Worm (Caenorhabditis elegans) whole organism, early embryonic: ENCODE measurements around the gene clec-181.

Experiments
- ama-1 ChIP-seq: fragments of 150-350 bp; optimal IDR thresholded peaks from 2 replicates; lab custom pipeline; 2014
- ets-7 ChIP-seq: sonication (generic microtip); optimal IDR thresholded peaks from 2 replicates; lab custom pipeline; 2016; ENCODE audit warnings: missing genotype, missing genetic modification characterization, missing compliant biosample characterization
- tbx-11 ChIP-seq: fragments of 200-800 bp; sonication (Bioruptor generic); IDR thresholded peaks from 2 replicates; pipeline ENCODE4 v1.3.6; 2022; ENCODE audit warnings: missing genetic modification characterization, missing compliant biosample characterization

ce11 chrIV:8570719-8571118 lies 25.1 kb upstream of the clec-181 start:
- TF ChIP-seq ama-1 (lab: Kevin White, UChicago) (no peak), tbx-11 (GFP tag; lab: Robert Waterston, UW) (no peak), ets-7 (tag; lab: Kevin White, UChicago) (no peak)
